Fruit fly (Drosophila melanogaster) whole organism, prepupa: ENCODE results near the gene CG46467.

Experiments
- Blimp-1 ChIP-seq: fragments of 200-800 bp; sonication (Bioruptor generic); optimal IDR thresholded peaks from 3 replicates; lab custom pipeline; 2017; ENCODE audit warnings: missing biosample characterization, missing genetic modification characterization, mild to moderate bottlenecking, moderate library complexity, missing genetic modification reagents
- CG10669 ChIP-seq: fragments of 200-800 bp; sonication (Bioruptor generic); optimal IDR thresholded peaks from 3 replicates; lab custom pipeline; 2018; ENCODE audit warnings: missing biosample characterization, mild to moderate bottlenecking, missing genetic modification characterization, moderate library complexity
- CG11902 ChIP-seq: fragments of 200-800 bp; sonication (Bioruptor generic); optimal IDR thresholded peaks from 3 replicates; lab custom pipeline; 2016; ENCODE audit warnings: missing biosample characterization, missing genetic modification characterization
- CG1621 ChIP-seq: fragments of 200-800 bp; sonication (Bioruptor generic); optimal IDR thresholded peaks from 3 replicates; lab custom pipeline; 2018; ENCODE audit warnings: missing biosample characterization, mild to moderate bottlenecking, missing genetic modification characterization
- CG16779 ChIP-seq: fragments of 200-800 bp; sonication (Bioruptor generic); optimal IDR thresholded peaks from 3 replicates; lab custom pipeline; 2017; ENCODE audit warnings: missing biosample characterization, mild to moderate bottlenecking, missing genetic modification characterization
- CG31627 ChIP-seq: fragments of 200-800 bp; sonication (Bioruptor generic); optimal IDR thresholded peaks from 3 replicates; lab custom pipeline; 2016; ENCODE audit warnings: missing biosample characterization, missing genetic modification characterization
- CG32006 ChIP-seq: fragments of 200-800 bp; sonication (Bioruptor generic); optimal IDR thresholded peaks from 3 replicates; lab custom pipeline; 2017; ENCODE audit warnings: missing biosample characterization, mild to moderate bottlenecking, missing genetic modification characterization
- CG34406 ChIP-seq: fragments of 200-800 bp; sonication (Bioruptor generic); optimal IDR thresholded peaks from 3 replicates; lab custom pipeline; 2016; ENCODE audit warnings: missing biosample characterization, missing genetic modification characterization
- CG3919 ChIP-seq: fragments of 200-800 bp; sonication (Bioruptor generic); optimal IDR thresholded peaks from 3 replicates; lab custom pipeline; 2016; ENCODE audit warnings: missing biosample characterization, missing genetic modification characterization
- CG6163 ChIP-seq: fragments of 200-800 bp; sonication (Bioruptor generic); IDR thresholded peaks from 3 replicates; pipeline ENCODE4 v1.3.6; 2022; ENCODE audit warnings: missing biosample characterization, missing genetic modification characterization
- CG6276 ChIP-seq: fragments of 200-800 bp; sonication (Bioruptor generic); optimal IDR thresholded peaks from 2 replicates; lab custom pipeline; 2017; ENCODE audit warnings: missing biosample characterization, mild to moderate bottlenecking, missing genetic modification characterization
- CG6792 ChIP-seq: fragments of 200-800 bp; sonication (Bioruptor generic); optimal IDR thresholded peaks from 3 replicates; lab custom pipeline; 2016; ENCODE audit warnings: missing biosample characterization, missing genetic modification characterization
- CG6854 ChIP-seq: fragments of 200-800 bp; sonication (Bioruptor generic); optimal IDR thresholded peaks from 2 replicates; lab custom pipeline; 2017; ENCODE audit warnings: missing biosample characterization, mild to moderate bottlenecking, missing genetic modification characterization
- CG7368 ChIP-seq: fragments of 200-800 bp; sonication (Bioruptor generic); optimal IDR thresholded peaks from 3 replicates; lab custom pipeline; 2016; ENCODE audit warnings: missing biosample characterization, missing genetic modification characterization
- CG8119 ChIP-seq: fragments of 200-800 bp; sonication (Bioruptor generic); IDR thresholded peaks from 3 replicates; pipeline ENCODE4 v1.3.6; 2022; ENCODE audit warnings: missing biosample characterization, missing genetic modification characterization
- CG8319 ChIP-seq: fragments of 200-800 bp; sonication (Bioruptor generic); optimal IDR thresholded peaks from 3 replicates; lab custom pipeline; 2016; ENCODE audit warnings: missing biosample characterization, missing genetic modification characterization
- CG8632 ChIP-seq: fragments of 200-800 bp; sonication (Bioruptor generic); optimal IDR thresholded peaks from 3 replicates; lab custom pipeline; 2016; ENCODE audit warnings: missing biosample characterization, missing genetic modification characterization
- Eip75B ChIP-seq: fragments of 200-800 bp; sonication (Bioruptor generic); optimal IDR thresholded peaks from 3 replicates; lab custom pipeline; 2016; ENCODE audit warnings: missing biosample characterization, missing genetic modification characterization
- Eip93F ChIP-seq: fragments of 200-800 bp; sonication (Bioruptor generic); optimal IDR thresholded peaks from 2 replicates; lab custom pipeline; 2016; ENCODE audit warnings: missing biosample characterization, mild to moderate bottlenecking, missing genetic modification characterization
- Gug ChIP-seq: fragments of 200-800 bp; sonication (Bioruptor generic); IDR thresholded peaks from 2 replicates; pipeline ENCODE4 v1.3.6; 2022; ENCODE audit warnings: missing biosample characterization, missing genetic modification characterization
- Hr38 ChIP-seq: sonication (Bioruptor generic); optimal IDR thresholded peaks from 2 replicates; lab custom pipeline; 2016; ENCODE audit warnings: missing biosample characterization, missing genetic modification characterization
- Hr39 ChIP-seq: fragments of 200-800 bp; sonication (Bioruptor generic); optimal IDR thresholded peaks from 2 replicates; lab custom pipeline; 2016; ENCODE audit warnings: missing biosample characterization, missing genetic modification characterization
- Lpt ChIP-seq: fragments of 200-800 bp; sonication (Bioruptor generic); optimal IDR thresholded peaks from 3 replicates; lab custom pipeline; 2016; ENCODE audit warnings: missing biosample characterization, missing genetic modification characterization
- Sox15 ChIP-seq: fragments of 200-800 bp; sonication (Bioruptor generic); optimal IDR thresholded peaks from 3 replicates; lab custom pipeline; 2016; ENCODE audit warnings: missing biosample characterization, missing genetic modification characterization
- acj6 ChIP-seq: fragments of 200-800 bp; sonication (Bioruptor generic); optimal IDR thresholded peaks from 3 replicates; lab custom pipeline; 2016; ENCODE audit warnings: missing biosample characterization, missing genetic modification characterization
- dsx ChIP-seq: fragments of 200-800 bp; optimal IDR thresholded peaks from 3 replicates; lab custom pipeline; 2019; ENCODE audit warnings: missing biosample characterization, mild to moderate bottlenecking, missing genetic modification characterization, moderate library complexity; ENCODE audit not compliant: poor library complexity, severe bottlenecking
- esn ChIP-seq: fragments of 200-800 bp; sonication (Bioruptor generic); optimal IDR thresholded peaks from 2 replicates; lab custom pipeline; 2016; ENCODE audit warnings: missing biosample characterization, mild to moderate bottlenecking, missing genetic modification characterization, moderate library complexity
- fd59A ChIP-seq: fragments of 200-800 bp; sonication (Bioruptor generic); optimal IDR thresholded peaks from 2 replicates; lab custom pipeline; 2017; ENCODE audit warnings: missing biosample characterization, mild to moderate bottlenecking, missing genetic modification characterization, missing genetic modification reagents
- fd85E ChIP-seq: fragments of 200-800 bp; sonication (Bioruptor generic); optimal IDR thresholded peaks from 3 replicates; lab custom pipeline; 2016; ENCODE audit warnings: missing biosample characterization, missing genetic modification characterization
- fkh ChIP-seq: fragments of 200-800 bp; sonication (Bioruptor generic); optimal IDR thresholded peaks from 3 replicates; lab custom pipeline; 2017; ENCODE audit warnings: missing biosample characterization, mild to moderate bottlenecking, missing genetic modification characterization, moderate library complexity
- lz ChIP-seq: fragments of 200-800 bp; sonication (Bioruptor generic); optimal IDR thresholded peaks from 3 replicates; lab custom pipeline; 2016; ENCODE audit warnings: missing biosample characterization, missing genetic modification characterization
- net ChIP-seq: fragments of 200-800 bp; sonication (Bioruptor generic); optimal IDR thresholded peaks from 3 replicates; lab custom pipeline; 2016; ENCODE audit warnings: missing biosample characterization, missing genetic modification characterization
- topi ChIP-seq: fragments of 200-800 bp; sonication (Bioruptor generic); optimal IDR thresholded peaks from 3 replicates; lab custom pipeline; 2016; ENCODE audit warnings: missing biosample characterization, missing genetic modification characterization
- vri ChIP-seq: fragments of 200-800 bp; sonication (Bioruptor generic); optimal IDR thresholded peaks from 3 replicates; lab custom pipeline; 2016; ENCODE audit warnings: missing biosample characterization, mild to moderate bottlenecking, missing genetic modification characterization

The CG46467 gene

DNA sequence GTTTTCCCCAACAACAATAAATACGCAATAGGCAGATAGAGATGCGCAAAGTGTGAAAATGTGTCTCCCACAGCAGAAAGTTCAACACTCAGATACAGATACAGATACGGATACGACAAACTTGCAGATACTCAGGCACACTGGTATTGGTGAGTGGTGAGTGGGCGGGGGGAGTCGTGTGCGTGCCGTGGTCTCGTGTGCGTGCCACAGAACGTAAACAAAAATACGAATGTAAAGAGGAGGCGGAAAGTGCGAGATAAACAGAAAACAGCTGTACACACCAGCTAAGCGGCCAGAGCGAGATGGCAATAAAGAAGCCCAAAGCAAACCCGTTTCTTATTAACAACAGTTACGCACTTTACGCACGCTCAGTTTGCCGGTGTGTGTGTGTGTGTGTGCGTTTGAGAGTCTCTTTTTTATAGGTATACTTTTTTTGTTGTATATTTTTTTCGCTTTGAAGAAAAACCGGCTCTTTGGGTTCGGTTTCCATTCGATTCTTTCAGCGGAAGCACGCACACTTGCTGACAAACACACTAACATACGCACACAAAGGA, 6.9 kb downstream of the CG46467 start (continued):
- TF ChIP-seq CG6792 (GFP tag; lab: Kevin White, UChicago) (no peak), Gug (GFP tag; lab: Robert Waterston, UW) (no peak), CG8632 (GFP tag; lab: Kevin White, UChicago) (no peak), CG10669 (GFP tag; lab: Kevin White, UChicago) (no peak), fd85E (GFP tag; lab: Kevin White, UChicago) (peak; percentile 12), CG31627 (GFP tag; lab: Kevin White, UChicago) (no peak), CG16779 (tag; lab: Kevin White, UChicago) (no peak), dsx (GFP tag; lab: Kevin White, UChicago) (peak; percentile 98), CG11902 (GFP tag; lab: Kevin White, UChicago) (no peak), fd59A (no peak), vri (GFP tag; lab: Kevin White, UChicago) (peak; percentile 11), Lpt (GFP tag; lab: Kevin White, UChicago) (peak; percentile 0), acj6 (GFP tag; lab: Kevin White, UChicago) (no peak)

- TF ChIP-seq CG3919: no peak
- TF ChIP-seq Blimp-1 (GFP tag; lab: Kevin White, UChicago): no peak
- no peak for TF ChIP-seq CG8119 (GFP tag; lab: Robert Waterston, UW)
- no peak for TF ChIP-seq CG8632 (GFP tag; lab: Kevin White, UChicago)
- no peak for TF ChIP-seq CG16779 (tag; lab: Kevin White, UChicago)
- no peak for TF ChIP-seq CG6854 (GFP tag; lab: Kevin White, UChicago)
- no peak for TF ChIP-seq Sox15 (GFP tag; lab: Kevin White, UChicago)
- TF ChIP-seq esn (GFP tag; lab: Kevin White, UChicago): no peak
- no peak for TF ChIP-seq CG8319 (GFP tag; lab: Kevin White, UChicago)
- TF ChIP-seq fd59A: no peak
- TF ChIP-seq dsx (GFP tag; lab: Kevin White, UChicago): no peak
- TF ChIP-seq CG32006 (GFP tag; lab: Kevin White, UChicago): no peak
- no peak for TF ChIP-seq Eip93F
- no peak for TF ChIP-seq topi (GFP tag; lab: Kevin White, UChicago)
- no peak for TF ChIP-seq Hr39 (GFP tag; lab: Kevin White, UChicago)
- TF ChIP-seq lz (GFP tag; lab: Kevin White, UChicago): no peak
- no peak for TF ChIP-seq CG34406 (GFP tag; lab: Kevin White, UChicago)
These were observed 7.5 kb downstream of the CG46467 start for dm6 chr3R:9882019-9882418.

- TF ChIP-seq CG7368 (no peak), Hr39 (GFP tag; lab: Kevin White, UChicago) (no peak), CG6276 (no peak), CG1621 (tag; lab: Kevin White, UChicago) (no peak), Hr38 (GFP tag; lab: Kevin White, UChicago) (no peak), net (GFP tag; lab: Kevin White, UChicago) (no peak)
These were observed 8.3 kb downstream of the CG46467 start for dm6 chr3R:9882790-9883189.

dm6 chr3R:9883248-9883939, 8.9 kb downstream of the CG46467 start:
- no peak for TF ChIP-seq CG1621 (tag; lab: Kevin White, UChicago)
- TF ChIP-seq fkh: peak; percentile 35
- no peak; the same call in 2 of the 3 replicates for TF ChIP-seq CG6163 (GFP tag; lab: Robert Waterston, UW)
- no peak for TF ChIP-seq Eip75B (GFP tag; lab: Kevin White, UChicago)
- TF ChIP-seq fd85E (GFP tag; lab: Kevin White, UChicago): no peak
